Fruit fly (Drosophila melanogaster): Measurements from ENCODE around the gene CG7606.
A peak's percentile ranks its signal among the peaks of the same experiment; 100 is the strongest.

The CG7606 gene

DNA sequence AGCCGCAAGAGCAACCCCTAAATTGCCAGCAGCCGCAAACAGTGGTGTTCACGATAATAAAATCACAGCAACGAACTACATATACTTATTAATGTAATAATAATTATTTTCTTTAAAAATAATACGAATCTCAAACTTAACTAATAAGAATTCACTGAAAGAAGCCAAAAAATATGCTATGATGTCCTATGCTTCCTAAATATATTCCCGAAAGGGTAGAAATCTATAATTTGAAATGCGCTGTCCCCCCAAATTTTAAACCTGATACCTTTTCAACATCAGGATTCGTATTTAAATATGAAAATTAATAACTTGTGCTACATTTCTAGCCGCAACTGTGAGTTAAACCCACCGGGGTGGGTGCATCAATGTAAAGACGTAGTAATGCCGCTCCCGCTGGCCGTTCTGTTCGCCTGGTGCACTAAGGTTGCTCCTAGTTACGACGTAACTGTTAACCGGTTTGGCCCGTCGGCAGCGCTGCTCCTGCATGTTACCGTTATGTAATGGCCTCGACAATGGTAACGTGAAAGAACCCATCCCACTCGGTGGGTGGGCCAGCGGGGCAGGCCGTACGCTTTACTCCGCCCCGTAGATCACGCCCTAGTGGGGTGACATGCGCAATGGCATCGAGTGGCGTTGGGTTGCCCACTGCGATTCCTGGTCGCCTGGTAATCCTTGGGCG is 8.0 kb downstream of the CG7606 start (continued):
- peak; percentile 69 for TF ChIP-seq CG8281 (tag; optimal IDR thresholded peaks at IDR 0.05)
- TF ChIP-seq CG14965 (GFP tag; optimal IDR thresholded peaks at IDR 0.05; ENCODE audit: borderline replicate concordance), result no peak
- TF ChIP-seq CG15011 (GFP tag; optimal IDR thresholded peaks at IDR 0.05), result peak; percentile 71
- no peak for TF ChIP-seq Atf3 (GFP tag; optimal IDR thresholded peaks at IDR 0.05)
- TF ChIP-seq ken (GFP tag; IDR thresholded peaks at IDR 0.05), result no peak
- peak; percentile 95 for TF ChIP-seq kni (GFP tag; optimal IDR thresholded peaks at IDR 0.05)
- TF ChIP-seq CG14710 (tag; optimal IDR thresholded peaks at IDR 0.05), result peak; percentile 90
- no peak for TF ChIP-seq CG7745 (tag; optimal IDR thresholded peaks at IDR 0.05)
- peak; percentile 56 for TF ChIP-seq stc (GFP tag; IDR thresholded peaks at IDR 0.05)
- peak; percentile 75 for TF ChIP-seq salm (tag; optimal IDR thresholded peaks at IDR 0.05)
- peak; percentile 66 for TF ChIP-seq abd-A (tag; optimal IDR thresholded peaks at IDR 0.05)
- peak; percentile 78 for TF ChIP-seq zfh1 (GFP tag; IDR thresholded peaks at IDR 0.05)
- peak; percentile 80 for TF ChIP-seq CG30403 (GFP tag; optimal IDR thresholded peaks at IDR 0.05)
- TF ChIP-seq slp2 (GFP tag; optimal IDR thresholded peaks at IDR 0.05), result no peak
- no peak for TF ChIP-seq CG12071 (GFP tag; optimal IDR thresholded peaks at IDR 0.05)
- TF ChIP-seq unc-4 (GFP tag; IDR thresholded peaks at IDR 0.05; ENCODE audit: partially characterized antibody), result no peak
- peak; percentile 26; the same call in 1 of the 4 replicates for TF ChIP-seq Gug (GFP tag; IDR thresholded peaks at IDR 0.05)
- TF ChIP-seq jumu (GFP tag; optimal IDR thresholded peaks at IDR 0.05), result no peak
- TF ChIP-seq Abd-B (GFP tag; optimal IDR thresholded peaks at IDR 0.05), result peak; percentile 73
- no peak for TF ChIP-seq CG12236 (GFP tag; optimal IDR thresholded peaks at IDR 0.05)
- peak; percentile 70 for TF ChIP-seq CG9817 (tag; optimal IDR thresholded peaks at IDR 0.05)
- TF ChIP-seq kah (GFP tag; optimal IDR thresholded peaks at IDR 0.05), result peak; percentile 71
- peak; percentile 59 for TF ChIP-seq sug (tag; optimal IDR thresholded peaks at IDR 0.05)
- TF ChIP-seq CG13624 (GFP tag; optimal IDR thresholded peaks at IDR 0.05), result peak; percentile 11
- TF ChIP-seq oc (tag; optimal IDR thresholded peaks at IDR 0.05), result peak; percentile 37
- TF ChIP-seq CG31224 (GFP tag; IDR thresholded peaks at IDR 0.05), result peak; percentile 98
- peak; percentile 59 for TF ChIP-seq Hsf (GFP tag; optimal IDR thresholded peaks at IDR 0.05)
- TF ChIP-seq Lim3 (GFP tag; IDR thresholded peaks at IDR 0.05), result no peak
- no peak for TF ChIP-seq bowl (GFP tag; IDR thresholded peaks at IDR 0.05)
- peak; percentile 36 for TF ChIP-seq kay (GFP tag; optimal IDR thresholded peaks at IDR 0.05)
- TF ChIP-seq cad (GFP tag; optimal IDR thresholded peaks at IDR 0.05), result no peak
- TF ChIP-seq cato (GFP tag; optimal IDR thresholded peaks at IDR 0.05; ENCODE audit: borderline replicate concordance), result peak; percentile 20
- no peak for TF ChIP-seq Ets97D (GFP tag; optimal IDR thresholded peaks at IDR 0.05)
- peak; percentile 85 for TF ChIP-seq CG16815 (GFP tag; optimal IDR thresholded peaks at IDR 0.05)
- TF ChIP-seq CG3838 (GFP tag; optimal IDR thresholded peaks at IDR 0.05), result no peak
- peak; percentile 90 for TF ChIP-seq Meics (GFP tag; optimal IDR thresholded peaks at IDR 0.05)
- TF ChIP-seq CG13775 (GFP tag; optimal IDR thresholded peaks at IDR 0.05), result peak; percentile 88
- TF ChIP-seq CG11247 (GFP tag; IDR thresholded peaks at IDR 0.05), result no peak
- TF ChIP-seq dmrt99B (tag; optimal IDR thresholded peaks at IDR 0.05), result peak; percentile 87
- peak; percentile 11 for TF ChIP-seq stwl (tag; optimal IDR thresholded peaks at IDR 0.05)
- TF ChIP-seq sima (GFP tag; optimal IDR thresholded peaks at IDR 0.05), result no peak
- TF ChIP-seq CG2678 (tag; optimal IDR thresholded peaks at IDR 0.05), result peak; percentile 94
- TF ChIP-seq Drgx (GFP tag; IDR thresholded peaks at IDR 0.05), result no peak
- TF ChIP-seq Mrtf (GFP tag; IDR thresholded peaks at IDR 0.05), result no peak; the same call in 2 of the 3 replicates
- TF ChIP-seq Opbp (GFP tag; IDR thresholded peaks at IDR 0.05; ENCODE audit: partially characterized antibody), result peak; percentile 46; the same call in 1 of the 3 replicates
- TF ChIP-seq chm (GFP tag; IDR thresholded peaks at IDR 0.05), result no peak
- peak; percentile 95 for TF ChIP-seq CG15696 (tag; optimal IDR thresholded peaks at IDR 0.05)
- TF ChIP-seq CG7987 (GFP tag; optimal IDR thresholded peaks at IDR 0.05), result no peak
- no peak for TF ChIP-seq CG5953 (GFP tag; IDR thresholded peaks at IDR 0.05)
- TF ChIP-seq ttk (GFP tag; IDR thresholded peaks at IDR 0.05), result peak; percentile 62
